Worm (Caenorhabditis elegans): ENCODE measurements around the gene col-106.

DNA sequence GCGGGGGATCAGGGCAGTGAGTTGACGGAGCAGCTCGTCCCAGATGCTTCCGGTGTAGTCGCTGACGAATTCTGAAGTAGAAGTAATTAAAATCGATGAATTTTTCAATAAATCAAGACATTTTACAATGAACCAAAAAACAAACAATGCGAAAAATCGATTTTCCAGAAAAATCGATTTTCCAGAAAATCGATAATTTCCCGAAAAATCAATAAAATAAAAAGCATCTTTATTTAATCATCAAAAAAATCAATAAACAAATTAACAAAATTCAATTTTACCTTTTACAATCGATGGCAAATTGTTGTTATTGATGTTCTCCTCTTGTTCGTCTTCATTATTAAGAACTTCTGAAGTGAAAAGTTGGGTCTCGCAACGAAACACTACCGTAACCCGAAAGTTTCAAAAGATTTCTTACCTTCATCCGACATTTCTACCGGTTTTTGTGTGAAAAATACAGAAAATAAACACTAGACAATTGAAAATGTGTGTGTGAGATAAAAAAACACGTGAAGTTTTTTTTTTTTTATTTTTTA is 26.0 kb downstream of the col-106 start, which contains the start of gene clp-6:
- TF ChIP-seq him-1 (tag; optimal IDR thresholded peaks at IDR 0.05) (no peak), dao-5 (tag; optimal IDR thresholded peaks at IDR 0.05) (no peak), W03F9.2 (tag; optimal IDR thresholded peaks at IDR 0.05) (no peak)

Data from whole organism, L4/young adult.